Worm (Caenorhabditis elegans): Measurements from ENCODE around the gene F56D6.23.

DNA sequence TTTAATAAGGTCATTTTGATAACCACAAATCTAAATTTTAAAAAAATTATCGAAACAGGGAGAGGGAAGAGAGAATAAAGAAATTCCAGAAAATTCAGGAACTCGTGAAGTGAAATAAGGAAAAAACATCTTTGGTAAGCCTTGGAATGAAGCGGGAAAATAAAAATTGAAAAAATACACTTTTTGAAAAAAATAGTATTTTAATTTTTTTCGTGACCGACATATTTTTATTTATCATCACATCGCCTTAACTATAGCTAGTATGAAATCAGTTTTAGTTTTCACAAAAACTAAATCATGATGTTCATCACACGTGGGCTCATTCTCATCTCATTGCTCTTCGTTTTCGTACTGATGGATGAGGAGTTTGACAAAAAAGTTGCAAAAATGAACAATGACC is 9.1 kb upstream of the F56D6.23 start, which contains the start of gene F56D6.13:
- TF ChIP-seq elt-3 (tag; optimal IDR thresholded peaks at IDR 0.05) (no peak), egl-27 (tag; optimal IDR thresholded peaks at IDR 0.05) (no peak), nhr-25 (tag; optimal IDR thresholded peaks at IDR 0.05) (no peak), fos-1 (tag; optimal IDR thresholded peaks at IDR 0.05) (no peak), F13H6.1 (tag; optimal IDR thresholded peaks at IDR 0.05) (no peak), sma-3 (GFP tag; optimal IDR thresholded peaks at IDR 0.05) (no peak), unc-62 (GFP tag; optimal IDR thresholded peaks at IDR 0.05) (no peak)
